Worm (Caenorhabditis elegans): ENCODE measurements around the gene cal-1.
A peak's percentile ranks its signal among the peaks of the same experiment; 100 is the strongest.

The cal-1 gene

DNA sequence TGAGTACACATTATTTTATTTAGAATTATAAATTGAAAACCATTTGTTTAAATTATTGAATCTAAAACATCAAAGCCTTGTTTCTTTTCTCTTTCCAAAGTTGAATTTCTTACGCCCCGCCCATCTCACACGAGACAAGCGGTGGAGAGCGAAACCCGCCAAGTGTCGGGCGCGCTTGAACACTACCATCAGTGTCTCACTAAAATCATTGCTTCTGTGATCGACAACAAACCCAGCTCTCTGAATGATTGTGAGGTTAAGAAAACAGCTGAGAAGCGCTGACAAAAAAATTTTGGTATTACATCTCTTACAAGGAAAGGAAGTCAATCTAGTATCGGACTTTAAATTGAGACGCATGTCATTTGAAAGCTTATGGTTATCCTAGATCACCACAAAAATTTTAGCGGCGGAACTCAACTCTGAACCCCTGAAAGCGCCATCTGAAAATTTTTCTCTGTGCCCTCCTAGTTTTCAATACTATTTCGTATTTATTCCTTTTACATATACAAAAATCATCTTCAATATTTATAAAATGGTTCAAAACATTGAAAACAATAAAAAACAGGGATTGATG lies 25.9 kb downstream of the cal-1 start (continued):
- no peak for TF ChIP-seq R02D3.7 (tag; optimal IDR thresholded peaks at IDR 0.05)
- peak; percentile 90 for TF ChIP-seq mes-2 (tag; optimal IDR thresholded peaks at IDR 0.05; ENCODE audit: poor library complexity, severe bottlenecking)
- TF ChIP-seq lin-1 (GFP tag; IDR thresholded peaks at IDR 0.05) = peak; percentile 74
- TF ChIP-seq madf-5 (GFP tag; IDR thresholded peaks at IDR 0.05) = no peak
- TF ChIP-seq nhr-10 (tag; optimal IDR thresholded peaks at IDR 0.05) = no peak

ce11 chrV:12488002-12488401 lies 29.0 kb downstream of the cal-1 start:
- TF ChIP-seq nhr-6 (tag; optimal IDR thresholded peaks at IDR 0.05) (peak; percentile 48), nhr-25 (tag; optimal IDR thresholded peaks at IDR 0.05; ENCODE audit: borderline replicate concordance, insufficient read depth) (no peak), daf-16 (GFP tag; optimal IDR thresholded peaks at IDR 0.05) (peak in 1 of 2 experiments; percentile 74), daf-16 (tag; optimal IDR thresholded peaks at IDR 0.05) (no peak), hlh-30 (tag; optimal IDR thresholded peaks at IDR 0.05; ENCODE audit: insufficient read depth) (peak; percentile 33)

ce11 chrV:12486934-12487333 lies 30.1 kb downstream of the cal-1 start, which contains the start of gene inx-11:
Gene inx-11 (plus strand): TSS chrV:12487234.
- TF ChIP-seq ceh-20 (GFP tag; IDR thresholded peaks at IDR 0.05) (no peak), ZK546.5 (tag; optimal IDR thresholded peaks at IDR 0.05) (no peak), pha-4 (GFP tag; IDR thresholded peaks at IDR 0.05) (no peak), pha-4 (tag; optimal IDR thresholded peaks at IDR 0.05) (peak; percentile 19), snpc-4 (tag; optimal IDR thresholded peaks at IDR 0.05) (no peak)

ce11 chrV:12484585-12484984 lies 32.5 kb downstream of the cal-1 start, which contains the start of gene srt-39:
Gene srt-39 (plus strand): TSS chrV:12484885.
- TF ChIP-seq mdt-29 (GFP tag; IDR thresholded peaks at IDR 0.05) (0 out of 2 replicates have a peak, but pooled peaks have one; percentile 16), madf-5 (GFP tag; IDR thresholded peaks at IDR 0.05) (no peak), hlh-11 (tag; optimal IDR thresholded peaks at IDR 0.05) (no peak), cey-2 (tag; optimal IDR thresholded peaks at IDR 0.05; ENCODE audit: borderline replicate concordance, insufficient read depth) (no peak), T20F7.1 (GFP tag; optimal IDR thresholded peaks at IDR 0.05) (no peak), F37D6.2 (tag; optimal IDR thresholded peaks at IDR 0.05) (no peak), aha-1 (tag) (no peak), jun-1 (tag; optimal IDR thresholded peaks at IDR 0.05) (no peak)

DNA sequence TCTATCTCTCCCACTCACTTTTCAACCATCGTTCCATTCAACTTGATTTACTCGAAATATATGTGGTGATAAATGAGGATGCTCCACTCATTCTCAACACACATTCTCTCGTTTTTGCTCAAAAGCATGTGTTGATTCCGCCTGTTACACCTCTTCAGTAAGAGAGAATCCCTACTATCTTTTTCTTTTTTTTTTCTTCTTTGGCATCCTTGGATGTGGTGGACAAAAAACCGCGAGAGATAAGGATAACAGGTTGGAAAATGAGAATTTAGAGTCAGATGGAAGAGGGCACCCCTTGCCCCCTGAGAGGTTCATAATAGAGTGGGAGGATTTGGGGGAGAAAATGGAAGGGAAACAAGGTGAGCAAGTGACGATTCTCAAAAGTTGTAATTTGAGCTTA lies 38.1 kb downstream of the cal-1 start:
- TF ChIP-seq hlh-11 (tag; optimal IDR thresholded peaks at IDR 0.05) (peak; percentile 61), hmg-1.1 (GFP tag; IDR thresholded peaks at IDR 0.05) (0 out of 2 replicates have a peak, but pooled peaks have one; percentile 19), nhr-42 (GFP tag; IDR thresholded peaks at IDR 0.05) (no peak), dmd-8 (GFP tag; IDR thresholded peaks at IDR 0.05) (0 out of 2 replicates have a peak, but pooled peaks have one; percentile 33), ctbp-1 (GFP tag; IDR thresholded peaks at IDR 0.05) (0 out of 2 replicates have a peak, but pooled peaks have one; percentile 34), nhr-11 (tag; optimal IDR thresholded peaks at IDR 0.05) (peak; percentile 56), cey-2 (tag; optimal IDR thresholded peaks at IDR 0.05; ENCODE audit: borderline replicate concordance, insufficient read depth) (no peak), daf-16 (GFP tag; optimal IDR thresholded peaks at IDR 0.05) (peak in 1 of 2 experiments; percentile 86), daf-16 (tag; optimal IDR thresholded peaks at IDR 0.05) (no peak), ceh-44 (GFP tag; IDR thresholded peaks at IDR 0.05) (no peak), hif-1 (tag; optimal IDR thresholded peaks at IDR 0.05) (no peak)

DNA sequence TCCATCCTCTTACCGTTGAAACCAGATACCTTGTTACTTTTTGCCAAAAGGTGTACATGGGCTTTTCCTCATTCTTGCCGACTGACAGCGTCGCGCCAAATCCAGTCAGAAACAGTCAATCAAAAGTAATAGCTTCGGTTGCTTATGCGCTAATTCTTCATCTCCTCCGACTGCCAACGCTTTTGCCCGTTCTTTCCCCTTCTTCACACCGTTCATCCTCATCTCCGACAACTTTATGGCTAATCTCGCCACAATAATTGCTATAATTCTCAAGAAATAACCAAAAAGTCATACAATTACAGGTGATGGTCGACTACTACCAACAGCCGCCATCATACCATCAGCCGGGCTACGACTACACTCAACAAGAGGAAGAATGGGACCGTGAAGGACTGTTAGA lies 38.9 kb downstream of the cal-1 start, which contains the start of gene atn-1:
atn-1 (plus strand) TSS at position 301 of the 400 bp plus-strand sequence.
- no peak for TF ChIP-seq F10B5.3 (tag; optimal IDR thresholded peaks at IDR 0.05)
- TF ChIP-seq set-16 (GFP tag; IDR thresholded peaks at IDR 0.05) = no peak
- peak in 1 of 2 experiments; percentile 41 for TF ChIP-seq unc-62 (GFP tag; optimal IDR thresholded peaks at IDR 0.05 in 1 of 2)
- no peak for TF ChIP-seq unc-62 (tag; optimal IDR thresholded peaks at IDR 0.05)
- TF ChIP-seq saeg-2 (GFP tag; IDR thresholded peaks at IDR 0.05) = no peak
- TF ChIP-seq lin-1 (GFP tag; IDR thresholded peaks at IDR 0.05) = no peak
- no peak for TF ChIP-seq Y75B8A.6 (GFP tag; IDR thresholded peaks at IDR 0.05)
- no peak for TF ChIP-seq tra-1 (GFP tag; IDR thresholded peaks at IDR 0.05)
- no peak for TF ChIP-seq pha-4 (GFP tag; IDR thresholded peaks at IDR 0.05)
- no peak for TF ChIP-seq pha-4 (tag; optimal IDR thresholded peaks at IDR 0.05)
- TF ChIP-seq Y105C5A.15 (GFP tag; IDR thresholded peaks at IDR 0.05) = no peak
- TF ChIP-seq aha-1 (tag) = peak; percentile 59
- no peak for TF ChIP-seq nhr-237 (tag; optimal IDR thresholded peaks at IDR 0.05)

Measured in whole organism, L4 larva.